Fruit fly (Drosophila melanogaster) whole organism, embryonic: ENCODE data around the gene Ctr1A.

Experiments used
- Antp ChIP-seq: fragments of 200-800 bp; sonication (Bioruptor generic); optimal IDR thresholded peaks from 3 replicates; lab custom pipeline; 2016; ENCODE audit warnings: missing biosample characterization, missing genetic modification characterization
- B-H1 ChIP-seq: fragments of 200-800 bp; sonication (Bioruptor generic); IDR thresholded peaks from 3 replicates; pipeline ENCODE4 v1.3.6; 2022; ENCODE audit warnings: missing biosample characterization, missing genetic modification characterization
- CG10267 ChIP-seq: fragments of 200-800 bp; sonication (Bioruptor generic); optimal IDR thresholded peaks from 2 replicates; lab custom pipeline; 2018; ENCODE audit warnings: missing biosample characterization, mild to moderate bottlenecking, missing genetic modification characterization, moderate library complexity
- CG10366 ChIP-seq: fragments of 200-800 bp; sonication (Bioruptor generic); IDR thresholded peaks from 2 replicates; pipeline ENCODE4 v1.3.6; 2022; ENCODE audit warnings: missing biosample characterization, missing genetic modification characterization
- CG10654 ChIP-seq: fragments of 200-800 bp; sonication (Bioruptor generic); optimal IDR thresholded peaks from 2 replicates; lab custom pipeline; 2016; ENCODE audit warnings: missing biosample characterization, missing genetic modification characterization
- CG13775 ChIP-seq: fragments of 200-800 bp; sonication (Bioruptor generic); optimal IDR thresholded peaks from 3 replicates; lab custom pipeline; 2017; ENCODE audit warnings: missing biosample characterization, mild to moderate bottlenecking, missing genetic modification characterization
- CG14965 ChIP-seq: fragments of 200-800 bp; sonication (Bioruptor generic); optimal IDR thresholded peaks from 2 replicates; lab custom pipeline; 2016; ENCODE audit warnings: missing biosample characterization, missing genetic modification characterization, borderline replicate concordance
- CG17568 ChIP-seq: fragments of 200-800 bp; sonication (Bioruptor generic); optimal IDR thresholded peaks from 2 replicates; lab custom pipeline; 2018; ENCODE audit warnings: missing biosample characterization, mild to moderate bottlenecking, missing genetic modification characterization, moderate library complexity
- CG18599 ChIP-seq: fragments of 200-800 bp; sonication (Bioruptor generic); optimal IDR thresholded peaks from 3 replicates; lab custom pipeline; 2017; ENCODE audit warnings: missing biosample characterization, missing genetic modification characterization, mild to moderate bottlenecking, moderate library complexity, missing genetic modification reagents
- CG2875 ChIP-seq: fragments of 200-800 bp; sonication (Bioruptor generic); optimal IDR thresholded peaks from 2 replicates; lab custom pipeline; 2017; ENCODE audit warnings: missing biosample characterization, mild to moderate bottlenecking, missing genetic modification characterization, missing genetic modification reagents
- CG3726 ChIP-seq: fragments of 200-800 bp; sonication (Bioruptor generic); IDR thresholded peaks from 3 replicates; pipeline ENCODE4, ENCODE4 v1.3.6; 2022; ENCODE audit warnings: missing biosample characterization, missing genetic modification characterization
- CG4282 ChIP-seq: fragments of 200-800 bp; sonication (Bioruptor generic); optimal IDR thresholded peaks from 2 replicates; lab custom pipeline; 2016; ENCODE audit warnings: missing biosample characterization, missing genetic modification characterization
- CG4854 ChIP-seq: fragments of 200-800 bp; sonication (Bioruptor generic); optimal IDR thresholded peaks from 2 replicates; lab custom pipeline; 2016; ENCODE audit warnings: missing biosample characterization, missing genetic modification characterization, inconsistent platforms
- CG5180 ChIP-seq: fragments of 200-800 bp; sonication (Bioruptor generic); optimal IDR thresholded peaks from 3 replicates; lab custom pipeline; 2017; ENCODE audit warnings: missing biosample characterization, missing genetic modification characterization, mild to moderate bottlenecking, moderate library complexity, missing genetic modification reagents
- CG6272 ChIP-seq: fragments of 200-800 bp; sonication (Bioruptor generic); IDR thresholded peaks from 2 replicates; pipeline ENCODE4 v1.3.6; 2022; ENCODE audit warnings: missing biosample characterization, missing genetic modification characterization
- CG7786 ChIP-seq: fragments of 200-800 bp; sonication (Bioruptor generic); optimal IDR thresholded peaks from 2 replicates; lab custom pipeline; 2016; ENCODE audit warnings: missing biosample characterization, missing genetic modification characterization
- CG7839 ChIP-seq: fragments of 200-800 bp; sonication (Bioruptor generic); optimal IDR thresholded peaks from 3 replicates; lab custom pipeline; 2018; ENCODE audit warnings: missing biosample characterization, mild to moderate bottlenecking, missing genetic modification characterization, moderate library complexity
- CHES-1-like ChIP-seq: fragments of 200-800 bp; sonication (Bioruptor generic); optimal IDR thresholded peaks from 2 replicates; lab custom pipeline; 2016; ENCODE audit warnings: missing biosample characterization, missing genetic modification characterization
- Camta ChIP-seq: fragments of 200-800 bp; sonication (Bioruptor generic); optimal IDR thresholded peaks from 2 replicates; lab custom pipeline; 2016; ENCODE audit warnings: missing biosample characterization, missing genetic modification characterization
- E2f2 ChIP-seq: fragments of 200-800 bp; sonication (Bioruptor generic); IDR thresholded peaks from 2 replicates; pipeline ENCODE4 v1.3.6; 2022; ENCODE audit warnings: missing biosample characterization, missing genetic modification characterization
- Fer2 ChIP-seq: fragments of 200-800 bp; sonication (Bioruptor generic); optimal IDR thresholded peaks from 2 replicates; lab custom pipeline; 2018; ENCODE audit warnings: missing biosample characterization, mild to moderate bottlenecking, missing genetic modification characterization, moderate library complexity
- HmgZ ChIP-seq: fragments of 200-800 bp; sonication (Bioruptor generic); optimal IDR thresholded peaks from 2 replicates; lab custom pipeline; 2018; ENCODE audit warnings: missing biosample characterization, mild to moderate bottlenecking, missing genetic modification characterization
- Hr51 ChIP-seq, 2 experiments: fragments of 200-800 bp; sonication (Bioruptor generic); optimal IDR thresholded peaks; 2 replicates in 1 of 2; 3 replicates in 1 of 2; lab custom pipeline; 2016 to 2018; ENCODE audit warnings: missing biosample characterization in 2 of 2, missing genetic modification characterization in 2 of 2, mild to moderate bottlenecking in 1 of 2, moderate library complexity in 1 of 2
- Lim3 ChIP-seq: fragments of 200-800 bp; sonication (Bioruptor generic); IDR thresholded peaks from 2 replicates; pipeline ENCODE4 v1.3.6; 2022; ENCODE audit warnings: missing biosample characterization, missing genetic modification characterization
- Lpt ChIP-seq: fragments of >200 bp; optimal IDR thresholded peaks from 2 replicates; lab custom pipeline; 2018; ENCODE audit warnings: missing biosample characterization, missing genetic modification characterization
- Myb ChIP-seq: fragments of 200-800 bp; sonication (Bioruptor generic); optimal IDR thresholded peaks from 2 replicates; lab custom pipeline; 2016; ENCODE audit warnings: missing biosample characterization, missing genetic modification characterization
- NFAT ChIP-seq: fragments of 200-800 bp; sonication (Bioruptor generic); IDR thresholded peaks from 2 replicates; pipeline ENCODE4 v1.3.6; 2022; ENCODE audit warnings: missing biosample characterization, missing genetic modification characterization
- NK7.1 ChIP-seq: fragments of 200-800 bp; sonication (Bioruptor generic); optimal IDR thresholded peaks from 3 replicates; lab custom pipeline; 2016; ENCODE audit warnings: missing biosample characterization, missing genetic modification characterization
- NfI ChIP-seq: fragments of 200-800 bp; sonication (Bioruptor generic); optimal IDR thresholded peaks from 3 replicates; lab custom pipeline; 2018; ENCODE audit warnings: missing biosample characterization, mild to moderate bottlenecking, missing genetic modification characterization, moderate library complexity
- Sox100B ChIP-seq: fragments of 200-800 bp; sonication (Bioruptor generic); optimal IDR thresholded peaks from 3 replicates; lab custom pipeline; 2018; ENCODE audit warnings: missing biosample characterization, mild to moderate bottlenecking, missing genetic modification characterization
- TFAM ChIP-seq: fragments of 200-800 bp; sonication (Bioruptor generic); optimal IDR thresholded peaks from 2 replicates; lab custom pipeline; 2017; ENCODE audit warnings: missing biosample characterization, missing genetic modification characterization, inconsistent platforms
- Trl ChIP-seq, 3 experiments: fragments of >200 bp in 2 of 3; fragments of 200-800 bp in 1 of 3; sonication (Bioruptor generic) in 1 of 3; optimal IDR thresholded peaks; 2 replicates in 1 of 3; 3 replicates in 2 of 3; lab custom pipeline; 2016 to 2017; ENCODE audit warnings: missing biosample characterization in 1 of 3, missing genetic modification characterization in 1 of 3
- Xbp1 ChIP-seq: fragments of 200-800 bp; sonication (Bioruptor generic); optimal IDR thresholded peaks from 3 replicates; lab custom pipeline; 2016; ENCODE audit warnings: missing biosample characterization, mild to moderate bottlenecking, missing genetic modification characterization
- Xrp1 ChIP-seq: fragments of 200-800 bp; sonication (Bioruptor generic); IDR thresholded peaks from 2 replicates; pipeline ENCODE4 v1.3.6; 2022; ENCODE audit warnings: missing biosample characterization, missing genetic modification characterization
- ap ChIP-seq: fragments of 200-800 bp; sonication (Bioruptor generic); IDR thresholded peaks from 2 replicates; pipeline ENCODE4 v1.3.6; 2022; ENCODE audit warnings: missing biosample characterization, missing genetic modification characterization
- az2 ChIP-seq: fragments of 200-800 bp; sonication (Bioruptor generic); optimal IDR thresholded peaks from 3 replicates; lab custom pipeline; 2016; ENCODE audit warnings: missing biosample characterization, missing genetic modification characterization
- chn ChIP-seq: fragments of 200-800 bp; sonication (Bioruptor generic); optimal IDR thresholded peaks from 2 replicates; lab custom pipeline; 2016; ENCODE audit warnings: missing biosample characterization, missing genetic modification characterization
- en ChIP-seq: fragments of 200-800 bp; sonication (Bioruptor generic); optimal IDR thresholded peaks from 2 replicates; lab custom pipeline; 2016; ENCODE audit warnings: missing biosample characterization, missing genetic modification characterization
- fd3F ChIP-seq: fragments of 200-800 bp; sonication (Bioruptor generic); optimal IDR thresholded peaks from 2 replicates; lab custom pipeline; 2018; ENCODE audit warnings: missing biosample characterization, mild to moderate bottlenecking, missing genetic modification characterization, moderate library complexity
- insv ChIP-seq, 2 experiments: fragments of 200-800 bp; sonication (Bioruptor generic); optimal IDR thresholded peaks; 3 replicates each; lab custom pipeline; 2016 to 2018; ENCODE audit warnings: missing biosample characterization in 2 of 2, missing genetic modification characterization in 2 of 2
- nom ChIP-seq: fragments of 200-800 bp; sonication (Bioruptor generic); optimal IDR thresholded peaks from 2 replicates; lab custom pipeline; 2017; ENCODE audit warnings: missing biosample characterization, missing genetic modification characterization, mild to moderate bottlenecking, moderate library complexity, missing genetic modification reagents
- rib ChIP-seq: fragments of 200-800 bp; sonication (Bioruptor generic); IDR thresholded peaks from 2 replicates; pipeline ENCODE4 v1.3.6; 2022; ENCODE audit warnings: missing biosample characterization, missing genetic modification characterization
- sqz ChIP-seq: fragments of 200-800 bp; sonication (Bioruptor generic); optimal IDR thresholded peaks from 3 replicates; lab custom pipeline; 2018; ENCODE audit warnings: missing biosample characterization, mild to moderate bottlenecking, missing genetic modification characterization
- ssp ChIP-seq: fragments of 200-800 bp; sonication (Bioruptor generic); IDR thresholded peaks from 2 replicates; pipeline ENCODE4 v1.3.6; 2022; ENCODE audit warnings: missing biosample characterization, missing genetic modification characterization
- tll ChIP-seq, 2 experiments: fragments of 200-800 bp in 1 of 2; fragments of >200 bp in 1 of 2; sonication (Bioruptor generic) in 1 of 2; optimal IDR thresholded peaks; 2 replicates each; lab custom pipeline; 2017 to 2019; ENCODE audit warnings: missing biosample characterization in 2 of 2, missing genetic modification characterization in 2 of 2, mild to moderate bottlenecking in 1 of 2, moderate library complexity in 1 of 2
- vnd ChIP-seq: fragments of 200-800 bp; sonication (Bioruptor generic); IDR thresholded peaks from 3 replicates; pipeline ENCODE4 v1.3.6; 2022; ENCODE audit warnings: missing biosample characterization, missing genetic modification characterization; ENCODE audit not compliant: partially characterized antibody
- vvl ChIP-seq: fragments of 200-800 bp; sonication (Bioruptor generic); IDR thresholded peaks from 2 replicates; pipeline ENCODE4 v1.3.6; 2022; ENCODE audit warnings: missing biosample characterization, missing genetic modification characterization
- z ChIP-seq: fragments of 200-800 bp; sonication (Bioruptor generic); IDR thresholded peaks from 3 replicates; pipeline ENCODE4 v1.3.6; 2022; ENCODE audit warnings: missing biosample characterization, missing genetic modification characterization

The Ctr1A gene

DNA sequence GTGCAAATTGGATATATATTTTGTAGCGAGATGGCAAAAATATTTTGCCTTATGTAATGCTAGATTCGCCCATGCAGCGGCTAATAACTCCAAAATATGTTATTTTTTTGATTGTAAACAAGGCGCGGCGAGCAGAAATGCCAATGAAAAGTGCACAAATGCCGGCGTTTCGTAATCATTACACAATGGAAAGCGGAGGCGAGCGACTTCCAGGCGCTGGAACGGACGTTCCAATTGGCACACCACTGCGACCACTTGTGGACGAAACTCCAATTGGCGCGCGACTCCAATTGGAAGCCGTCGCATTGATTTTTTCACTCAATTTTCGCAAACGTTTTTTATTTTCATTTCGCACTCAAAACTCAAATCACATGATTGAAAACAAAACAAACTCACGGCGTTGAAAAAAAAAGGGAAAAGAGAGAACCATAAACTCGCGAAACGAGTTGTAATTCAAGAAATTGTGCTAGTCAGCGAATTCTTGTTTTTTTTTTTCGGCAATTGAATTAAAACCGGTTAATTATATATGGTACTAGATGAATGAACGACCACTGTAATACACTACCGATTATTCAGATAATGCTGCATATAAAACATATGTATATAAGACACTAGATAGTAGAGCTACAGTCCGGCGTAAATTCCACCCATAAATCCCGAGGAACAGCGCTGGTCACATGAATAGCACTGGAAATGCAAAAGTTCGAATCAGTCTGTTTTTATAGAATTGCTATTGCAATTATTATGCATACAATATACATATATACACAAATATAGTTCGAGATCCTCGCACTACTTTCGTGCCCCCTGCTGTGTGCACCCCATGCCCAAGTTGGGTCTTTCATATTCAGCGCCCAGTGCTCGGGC is 17.4 kb downstream of the Ctr1A start, which contains the start of gene ND-ASHI (continued):
- peak; percentile 85 for TF ChIP-seq CG5180 (GFP tag; lab: Kevin White, UChicago)
- TF ChIP-seq Trl (optimal IDR thresholded peaks at IDR 0.05; lab: Kevin White, UChicago) = no peak
- TF ChIP-seq Trl (GFP tag; optimal IDR thresholded peaks at IDR 0.05; lab: Kevin White, UChicago) = peak; percentile 90
- no peak for TF ChIP-seq vnd
- peak; percentile 87 for TF ChIP-seq Camta
- TF ChIP-seq fd3F (GFP tag; lab: Kevin White, UChicago) = peak; percentile 90
- peak; percentile 60; the same call in 2 of the 3 replicates for TF ChIP-seq z
- TF ChIP-seq Lpt (GFP tag; lab: Kevin White, UChicago) = no peak
- TF ChIP-seq NK7.1 (GFP tag; lab: Kevin White, UChicago) = peak; percentile 78
- peak; percentile 88 for TF ChIP-seq CG7786 (GFP tag; lab: Kevin White, UChicago)
- TF ChIP-seq insv (GFP tag; optimal IDR thresholded peaks at IDR 0.05; lab: Kevin White, UChicago) = peak; percentile 81 to 96
- TF ChIP-seq CG14965 (GFP tag; lab: Kevin White, UChicago) = peak; percentile 43
- TF ChIP-seq CG6272 = peak; percentile 88
- TF ChIP-seq Antp (GFP tag; lab: Kevin White, UChicago) = peak; percentile 86
- peak; percentile 89 for TF ChIP-seq chn (GFP tag; lab: Kevin White, UChicago)
- peak; percentile 76 for TF ChIP-seq E2f2 (GFP tag; lab: Robert Waterston, UW)
- TF ChIP-seq CG4282 (GFP tag; lab: Kevin White, UChicago) = peak; percentile 68
- peak; percentile 87 for TF ChIP-seq CG10654 (GFP tag; lab: Kevin White, UChicago)
- TF ChIP-seq NFAT (GFP tag; lab: Robert Waterston, UW) = peak; percentile 96
- TF ChIP-seq Xrp1 = peak; percentile 96
- peak; percentile 93 for TF ChIP-seq ap (GFP tag; lab: Robert Waterston, UW)
- peak; percentile 93 for TF ChIP-seq CG4854 (GFP tag; lab: Kevin White, UChicago)
- TF ChIP-seq sqz (GFP tag; lab: Kevin White, UChicago) = no peak
- TF ChIP-seq CG10267 (tag; lab: Kevin White, UChicago) = peak; percentile 83
- TF ChIP-seq Lim3 (GFP tag; lab: Robert Waterston, UW) = peak; percentile 78
- peak; percentile 94 for TF ChIP-seq Xbp1
- TF ChIP-seq B-H1 (GFP tag; lab: Robert Waterston, UW) = peak; percentile 91
- peak; percentile 74 for TF ChIP-seq en (GFP tag; lab: Kevin White, UChicago)
- TF ChIP-seq HmgZ (tag; lab: Kevin White, UChicago) = peak; percentile 97
- TF ChIP-seq NfI (GFP tag; lab: Kevin White, UChicago) = peak; percentile 95
- TF ChIP-seq Fer2 = peak; percentile 89
- TF ChIP-seq Myb (GFP tag; lab: Kevin White, UChicago) = peak; percentile 79
- peak; percentile 98 for TF ChIP-seq CG18599 (GFP tag; lab: Kevin White, UChicago)
- peak; percentile 96 for TF ChIP-seq nom
- peak; percentile 85 for TF ChIP-seq CHES-1-like (GFP tag; lab: Kevin White, UChicago)
- TF ChIP-seq vvl (GFP tag; lab: Robert Waterston, UW) = peak; percentile 99
- no peak for TF ChIP-seq tll (GFP tag; optimal IDR thresholded peaks at IDR 0.05; lab: Kevin White, UChicago)
- TF ChIP-seq ssp (GFP tag; lab: Robert Waterston, UW) = peak; percentile 81
- TF ChIP-seq TFAM (GFP tag; lab: Kevin White, UChicago) = peak; percentile 52
- peak; percentile 88 to 90 for TF ChIP-seq Hr51 (GFP tag; optimal IDR thresholded peaks at IDR 0.05; lab: Kevin White, UChicago)
- peak; percentile 86 for TF ChIP-seq Sox100B (GFP tag; lab: Kevin White, UChicago)
- peak; percentile 92 for TF ChIP-seq az2 (GFP tag; lab: Kevin White, UChicago)
- peak; percentile 93 for TF ChIP-seq CG13775 (GFP tag; lab: Kevin White, UChicago)
- TF ChIP-seq rib = peak; percentile 96
- peak; percentile 87 for TF ChIP-seq CG2875
- peak; percentile 97 for TF ChIP-seq CG7839 (tag; lab: Kevin White, UChicago)
- peak; percentile 95 for TF ChIP-seq CG10366 (GFP tag; lab: Robert Waterston, UW)
- TF ChIP-seq CG3726 (GFP tag; lab: Robert Waterston, UW) = peak; percentile 93
- no peak for TF ChIP-seq CG17568 (GFP tag; lab: Kevin White, UChicago)
